Fruit fly (Drosophila melanogaster) whole organism, embryonic: ENCODE results near the gene CG13367.

ENCODE experiments used
- Adf1 ChIP-seq: fragments of 200-800 bp; sonication (Bioruptor generic); IDR thresholded peaks from 2 replicates; pipeline ENCODE4 v1.3.6; 2022; ENCODE audit warnings: missing biosample characterization, missing genetic modification characterization
- CG10431 ChIP-seq: fragments of 200-800 bp; sonication (Bioruptor generic); optimal IDR thresholded peaks from 3 replicates; lab custom pipeline; 2018; ENCODE audit warnings: missing biosample characterization, mild to moderate bottlenecking, missing genetic modification characterization
- CG12299 ChIP-seq: fragments of 200-800 bp; sonication (Bioruptor generic); optimal IDR thresholded peaks from 2 replicates; lab custom pipeline; 2018; ENCODE audit warnings: missing biosample characterization, mild to moderate bottlenecking, missing genetic modification characterization
- CG12769 ChIP-seq: fragments of 200-800 bp; sonication (Bioruptor generic); optimal IDR thresholded peaks from 2 replicates; lab custom pipeline; 2019; ENCODE audit warnings: missing biosample characterization, mild to moderate bottlenecking, missing genetic modification characterization, moderate library complexity
- CG15073 ChIP-seq: fragments of 200-800 bp; sonication (Bioruptor generic); optimal IDR thresholded peaks from 2 replicates; lab custom pipeline; 2016; ENCODE audit warnings: missing biosample characterization, missing genetic modification characterization
- CG15514 ChIP-seq: fragments of 200-800 bp; sonication (Bioruptor generic); optimal IDR thresholded peaks from 3 replicates; lab custom pipeline; 2017; ENCODE audit warnings: missing biosample characterization, missing genetic modification characterization, mild to moderate bottlenecking, moderate library complexity, missing genetic modification reagents
- CG17186 ChIP-seq: fragments of 200-800 bp; sonication (Bioruptor generic); optimal IDR thresholded peaks from 3 replicates; lab custom pipeline; 2017; ENCODE audit warnings: missing biosample characterization, missing genetic modification reagents, missing genetic modification characterization
- CG17612 ChIP-seq: fragments of 200-800 bp; sonication (Bioruptor generic); IDR thresholded peaks from 2 replicates; pipeline ENCODE4 v1.3.6; 2022; ENCODE audit warnings: missing biosample characterization, missing genetic modification characterization
- CG2129 ChIP-seq: fragments of 200-800 bp; sonication (Bioruptor generic); IDR thresholded peaks from 2 replicates; pipeline ENCODE4 v1.3.6; 2022; ENCODE audit warnings: missing biosample characterization, missing genetic modification characterization; ENCODE audit not compliant: partially characterized antibody
- CG3407 ChIP-seq: fragments of 200-800 bp; sonication (Bioruptor generic); optimal IDR thresholded peaks from 2 replicates; lab custom pipeline; 2018; ENCODE audit warnings: missing biosample characterization, mild to moderate bottlenecking, missing genetic modification characterization
- CG34376 ChIP-seq: fragments of 200-800 bp; sonication (Bioruptor generic); optimal IDR thresholded peaks from 2 replicates; lab custom pipeline; 2018; ENCODE audit warnings: missing biosample characterization, mild to moderate bottlenecking, missing genetic modification characterization
- CG4328 ChIP-seq: fragments of 200-800 bp; sonication (Bioruptor generic); optimal IDR thresholded peaks from 3 replicates; lab custom pipeline; 2017; ENCODE audit warnings: missing biosample characterization, missing genetic modification reagents, missing genetic modification characterization
- CG4360 ChIP-seq: fragments of 200-800 bp; sonication (Bioruptor generic); IDR thresholded peaks from 2 replicates; pipeline ENCODE4 v1.3.6; 2022; ENCODE audit warnings: missing biosample characterization, missing genetic modification characterization
- CG43689 ChIP-seq: fragments of 200-800 bp; sonication (Bioruptor generic); IDR thresholded peaks from 2 replicates; pipeline ENCODE4 v1.3.6; 2022; ENCODE audit warnings: missing biosample characterization, missing genetic modification characterization
- CG4730 ChIP-seq: fragments of 200-800 bp; sonication (Bioruptor generic); IDR thresholded peaks from 2 replicates; pipeline ENCODE4 v1.3.6; 2022; ENCODE audit warnings: missing biosample characterization, missing genetic modification characterization
- CG6175 ChIP-seq: fragments of 200-800 bp; sonication (Bioruptor generic); IDR thresholded peaks from 3 replicates; pipeline ENCODE4 v1.3.6; 2022; ENCODE audit warnings: missing biosample characterization, missing genetic modification characterization
- CG6683 ChIP-seq: fragments of 200-800 bp; sonication (Bioruptor generic); optimal IDR thresholded peaks from 2 replicates; lab custom pipeline; 2017; ENCODE audit warnings: missing biosample characterization, mild to moderate bottlenecking, missing genetic modification characterization, missing genetic modification reagents
- CG6791 ChIP-seq: fragments of 200-800 bp; sonication (Bioruptor generic); IDR thresholded peaks from 3 replicates; pipeline ENCODE4 v1.3.6; 2022; ENCODE audit warnings: missing biosample characterization, missing genetic modification characterization; ENCODE audit not compliant: partially characterized antibody
- CG7271 ChIP-seq: fragments of 200-800 bp; sonication (Bioruptor generic); optimal IDR thresholded peaks from 2 replicates; lab custom pipeline; 2018; ENCODE audit warnings: missing biosample characterization, mild to moderate bottlenecking, missing genetic modification characterization, moderate library complexity
- CG8924 ChIP-seq: fragments of 200-800 bp; optimal IDR thresholded peaks from 3 replicates; lab custom pipeline; 2019; ENCODE audit warnings: missing biosample characterization, mild to moderate bottlenecking, missing genetic modification characterization, moderate library complexity
- CG8944 ChIP-seq: fragments of 200-800 bp; sonication (Bioruptor generic); optimal IDR thresholded peaks from 3 replicates; lab custom pipeline; 2016; ENCODE audit warnings: missing biosample characterization, missing genetic modification characterization
- CG9437 ChIP-seq: fragments of 200-800 bp; sonication (Bioruptor generic); optimal IDR thresholded peaks from 2 replicates; lab custom pipeline; 2018; ENCODE audit warnings: missing biosample characterization, mild to moderate bottlenecking, missing genetic modification characterization
- Dll ChIP-seq: fragments of 200-800 bp; sonication (Bioruptor generic); IDR thresholded peaks from 4 replicates; pipeline ENCODE4 v1.3.6; 2022; ENCODE audit warnings: missing biosample characterization, missing genetic modification characterization; ENCODE audit not compliant: partially characterized antibody
- Dp ChIP-seq: fragments of 200-800 bp; sonication (Bioruptor generic); optimal IDR thresholded peaks from 2 replicates; lab custom pipeline; 2018; ENCODE audit warnings: missing biosample characterization, mild to moderate bottlenecking, missing genetic modification characterization, moderate library complexity
- MBD-R2 ChIP-seq: fragments of 200-800 bp; sonication (Bioruptor generic); IDR thresholded peaks from 2 replicates; pipeline ENCODE4 v1.3.6; 2022; ENCODE audit warnings: missing biosample characterization, missing genetic modification characterization
- Med ChIP-seq: fragments of 200-800 bp; sonication (Bioruptor generic); peaks from one replicate; lab custom pipeline; 2016; ENCODE audit warnings: missing biosample characterization, missing genetic modification characterization, mild to moderate bottlenecking, inconsistent platforms, moderate library complexity
- Sin3A ChIP-seq: fragments of >200 bp; optimal IDR thresholded peaks from 2 replicates; lab custom pipeline; 2018
- Usf ChIP-seq: fragments of 200-800 bp; sonication (Bioruptor generic); optimal IDR thresholded peaks from 2 replicates; lab custom pipeline; 2017; ENCODE audit warnings: missing genotype, missing biosample characterization, missing genetic modification characterization
- ac ChIP-seq: fragments of 200-800 bp; sonication (Bioruptor generic); optimal IDR thresholded peaks from 3 replicates; lab custom pipeline; 2017; ENCODE audit warnings: missing biosample characterization, mild to moderate bottlenecking, missing genetic modification characterization
- btn ChIP-seq: fragments of 200-800 bp; sonication (Bioruptor generic); optimal IDR thresholded peaks from 2 replicates; lab custom pipeline; 2016; ENCODE audit warnings: missing biosample characterization, missing genetic modification characterization
- chinmo ChIP-seq: fragments of 200-800 bp; sonication (Bioruptor generic); IDR thresholded peaks from 4 replicates; pipeline ENCODE4 v1.3.6; 2022; ENCODE audit warnings: missing biosample characterization, missing genetic modification characterization; ENCODE audit not compliant: partially characterized antibody
- ci ChIP-seq: fragments of 200-800 bp; sonication (Bioruptor generic); IDR thresholded peaks from 3 replicates; pipeline ENCODE4 v1.3.6; 2022; ENCODE audit warnings: missing biosample characterization, missing genetic modification characterization
- dm ChIP-seq: fragments of 200-800 bp; sonication (Bioruptor generic); optimal IDR thresholded peaks from 3 replicates; lab custom pipeline; 2016; ENCODE audit warnings: missing biosample characterization, missing genetic modification characterization
- fd64A ChIP-seq: fragments of 200-800 bp; sonication (Bioruptor generic); optimal IDR thresholded peaks from 3 replicates; lab custom pipeline; 2018; ENCODE audit warnings: missing biosample characterization, mild to moderate bottlenecking, missing genetic modification characterization
- gfzf ChIP-seq: fragments of 200-800 bp; sonication (Bioruptor generic); optimal IDR thresholded peaks from 2 replicates; lab custom pipeline; 2016; ENCODE audit warnings: missing biosample characterization, mild to moderate bottlenecking, missing genetic modification characterization, moderate library complexity
- hbn ChIP-seq: fragments of 200-800 bp; sonication (Bioruptor generic); IDR thresholded peaks from 2 replicates; pipeline ENCODE4 v1.3.6; 2022; ENCODE audit warnings: missing biosample characterization, missing genetic modification characterization; ENCODE audit not compliant: partially characterized antibody
- kni ChIP-seq: fragments of 200-800 bp; sonication (Bioruptor generic); optimal IDR thresholded peaks from 3 replicates; lab custom pipeline; 2017; ENCODE audit warnings: mild to moderate bottlenecking, missing biosample characterization, missing genetic modification reagents, missing genetic modification characterization
- knrl ChIP-seq: fragments of 200-800 bp; sonication (Bioruptor generic); IDR thresholded peaks from 3 replicates; pipeline ENCODE4 v1.3.6; 2022; ENCODE audit warnings: missing biosample characterization, missing genetic modification characterization; ENCODE audit not compliant: partially characterized antibody
- lola ChIP-seq, 3 experiments: fragments of >200 bp in 2 of 3; fragments of 200-800 bp in 1 of 3; sonication (Bioruptor generic) in 1 of 3; optimal IDR thresholded peaks; 2 replicates each; lab custom pipeline; 2017 to 2019; ENCODE audit warnings: missing biosample characterization in 3 of 3, missing genetic modification characterization in 3 of 3, mild to moderate bottlenecking in 1 of 3, moderate library complexity in 1 of 3
- mirr ChIP-seq: fragments of 200-800 bp; sonication (Bioruptor generic); optimal IDR thresholded peaks from 3 replicates; lab custom pipeline; 2018; ENCODE audit warnings: missing biosample characterization, mild to moderate bottlenecking, missing genetic modification characterization
- nmo ChIP-seq: fragments of 200-800 bp; sonication (Bioruptor generic); optimal IDR thresholded peaks from 2 replicates; lab custom pipeline; 2018; ENCODE audit warnings: missing biosample characterization, mild to moderate bottlenecking, missing genetic modification characterization, moderate library complexity
- p53 ChIP-seq: fragments of 200-800 bp; sonication (Bioruptor generic); optimal IDR thresholded peaks from 2 replicates; lab custom pipeline; 2016; ENCODE audit warnings: missing biosample characterization, missing genetic modification characterization
- peb ChIP-seq: fragments of 200-800 bp; sonication (Bioruptor generic); IDR thresholded peaks from 2 replicates; pipeline ENCODE4 v1.3.6; 2022; ENCODE audit warnings: missing biosample characterization, missing genetic modification characterization
- sd ChIP-seq: fragments of 200-800 bp; sonication (Bioruptor generic); optimal IDR thresholded peaks from 3 replicates; lab custom pipeline; 2018; ENCODE audit warnings: missing biosample characterization, mild to moderate bottlenecking, missing genetic modification characterization, moderate library complexity
- sim ChIP-seq: fragments of 200-800 bp; sonication (Bioruptor generic); IDR thresholded peaks from 2 replicates; pipeline ENCODE4 v1.3.6; 2022; ENCODE audit warnings: missing biosample characterization, missing genetic modification characterization
- sqz ChIP-seq: fragments of 200-800 bp; sonication (Bioruptor generic); optimal IDR thresholded peaks from 3 replicates; lab custom pipeline; 2018; ENCODE audit warnings: missing biosample characterization, mild to moderate bottlenecking, missing genetic modification characterization
- sug ChIP-seq: fragments of 200-800 bp; optimal IDR thresholded peaks from 2 replicates; lab custom pipeline; 2019; ENCODE audit warnings: missing biosample characterization, mild to moderate bottlenecking, missing genetic modification characterization, moderate library complexity
- tll ChIP-seq, 2 experiments: fragments of 200-800 bp in 1 of 2; fragments of >200 bp in 1 of 2; sonication (Bioruptor generic) in 1 of 2; optimal IDR thresholded peaks; 2 replicates each; lab custom pipeline; 2017 to 2019; ENCODE audit warnings: missing biosample characterization in 2 of 2, missing genetic modification characterization in 2 of 2, mild to moderate bottlenecking in 1 of 2, moderate library complexity in 1 of 2
- trem ChIP-seq: fragments of 200-800 bp; optimal IDR thresholded peaks from 3 replicates; lab custom pipeline; 2019; ENCODE audit warnings: missing biosample characterization, mild to moderate bottlenecking, missing genetic modification characterization, moderate library complexity
- zf30C ChIP-seq: fragments of 200-800 bp; sonication (Bioruptor generic); optimal IDR thresholded peaks from 3 replicates; lab custom pipeline; 2018; ENCODE audit warnings: missing biosample characterization, mild to moderate bottlenecking, missing genetic modification characterization

Gene CG13367

DNA sequence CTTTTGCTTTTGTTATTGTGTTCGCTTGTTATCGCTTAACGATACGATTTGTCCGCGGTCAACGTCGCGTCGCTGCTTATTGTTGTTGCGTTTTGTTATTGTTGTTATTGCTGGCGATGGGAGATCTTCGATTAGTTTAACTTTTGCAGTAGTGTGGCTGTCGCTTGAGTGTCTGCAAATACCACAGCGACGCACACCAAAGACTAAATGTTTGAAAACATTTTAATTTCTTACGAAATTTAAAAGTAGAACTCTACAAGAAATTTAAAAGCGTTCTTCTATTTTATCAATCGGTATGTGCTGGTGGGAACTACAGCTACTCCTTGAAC, 24.5 kb upstream of the CG13367 start, which contains the start of gene spdi (continued):
- TF ChIP-seq tll (GFP tag; optimal IDR thresholded peaks at IDR 0.05; lab: Kevin White, UChicago): no peak
- TF ChIP-seq sim (GFP tag; lab: Robert Waterston, UW): no peak
- no peak for TF ChIP-seq zf30C (GFP tag; lab: Kevin White, UChicago)
- no peak for TF ChIP-seq CG43689 (GFP tag; lab: Robert Waterston, UW)
- no peak for TF ChIP-seq CG2129 (GFP tag; lab: Robert Waterston, UW)
- peak; percentile 49; the same call in 1 of the 2 replicates for TF ChIP-seq hbn (GFP tag; lab: Robert Waterston, UW)
- peak; percentile 91 for TF ChIP-seq Adf1
- no peak for TF ChIP-seq CG4328 (GFP tag; lab: Kevin White, UChicago)
- peak; percentile 61 for TF ChIP-seq Dp (GFP tag; lab: Kevin White, UChicago)
- TF ChIP-seq CG17612: no peak
- TF ChIP-seq gfzf (GFP tag; lab: Kevin White, UChicago): peak; percentile 86
- TF ChIP-seq ac: no peak
- TF ChIP-seq fd64A (GFP tag; lab: Kevin White, UChicago): no peak
- TF ChIP-seq CG12299: peak; percentile 9
- peak; percentile 90 for TF ChIP-seq CG4360 (GFP tag; lab: Robert Waterston, UW)
- peak; percentile 71 for TF ChIP-seq CG8924 (tag; lab: Kevin White, UChicago)
- no peak for TF ChIP-seq nmo (GFP tag; lab: Kevin White, UChicago)
- no peak for TF ChIP-seq CG4730 (GFP tag; lab: Robert Waterston, UW)
- peak; percentile 46 for TF ChIP-seq CG17186 (GFP tag; lab: Kevin White, UChicago)
- TF ChIP-seq ci: peak; percentile 28; the same call in 1 of the 3 replicates
- TF ChIP-seq CG6175 (GFP tag; lab: Robert Waterston, UW): no peak
- peak; percentile 37 for TF ChIP-seq trem (tag; lab: Kevin White, UChicago)
- peak; percentile 28 for TF ChIP-seq CG34376 (GFP tag; lab: Kevin White, UChicago)
- TF ChIP-seq CG7271 (tag; lab: Kevin White, UChicago): no peak
- no peak for TF ChIP-seq sug
- TF ChIP-seq Med: peak; percentile 14
- TF ChIP-seq dm (GFP tag; lab: Kevin White, UChicago): no peak
- TF ChIP-seq CG10431 (GFP tag; lab: Kevin White, UChicago): no peak
- no peak for TF ChIP-seq CG9437 (GFP tag; lab: Kevin White, UChicago)
- no peak for TF ChIP-seq btn (GFP tag; lab: Kevin White, UChicago)
- TF ChIP-seq mirr (GFP tag; lab: Kevin White, UChicago): no peak
- TF ChIP-seq sd (tag; lab: Kevin White, UChicago): peak; percentile 58
- TF ChIP-seq lola (GFP tag; optimal IDR thresholded peaks at IDR 0.05; lab: Kevin White, UChicago): no peak
- no peak for TF ChIP-seq CG3407
- peak; percentile 50; the same call in 1 of the 3 replicates for TF ChIP-seq CG6791 (GFP tag; lab: Robert Waterston, UW)
- no peak for TF ChIP-seq Usf (GFP tag; lab: Kevin White, UChicago)
- TF ChIP-seq knrl (GFP tag; lab: Robert Waterston, UW): no peak
- peak; percentile 39 for TF ChIP-seq Sin3A (lab: Kevin White, UChicago)
- no peak for TF ChIP-seq kni (GFP tag; lab: Kevin White, UChicago)
- TF ChIP-seq p53 (GFP tag; lab: Kevin White, UChicago): no peak
- TF ChIP-seq MBD-R2 (GFP tag; lab: Robert Waterston, UW): peak; percentile 54
- TF ChIP-seq CG8944: no peak
- peak; percentile 61 for TF ChIP-seq CG15514 (GFP tag; lab: Kevin White, UChicago)
- TF ChIP-seq CG15073 (GFP tag; lab: Kevin White, UChicago): no peak
- peak; percentile 42; the same call in 2 of the 4 replicates for TF ChIP-seq Dll (GFP tag; lab: Robert Waterston, UW)
- TF ChIP-seq CG6683 (GFP tag; lab: Kevin White, UChicago): no peak
- peak; percentile 74; the same call in 1 of the 4 replicates for TF ChIP-seq chinmo
- no peak for TF ChIP-seq CG12769
- no peak for TF ChIP-seq sqz (GFP tag; lab: Kevin White, UChicago)
- TF ChIP-seq peb (GFP tag; lab: Robert Waterston, UW): no peak
